Worm (Caenorhabditis elegans): ENCODE data around the gene K02E2.6.

ce11 chrV:20412225-20412624 lies 31.9 kb downstream of the K02E2.6 start:
- TF ChIP-seq daf-19 (GFP tag; conservative IDR thresholded peaks at IDR 0.05), result no peak
- TF ChIP-seq unc-39 (tag; optimal IDR thresholded peaks at IDR 0.05), result no peak
- no peak for TF ChIP-seq ceh-82 (tag; optimal IDR thresholded peaks at IDR 0.05)
- peak; percentile 57 for TF ChIP-seq hlh-30 (tag; optimal IDR thresholded peaks at IDR 0.05; ENCODE audit: insufficient read depth)
- TF ChIP-seq snpc-4 (tag; optimal IDR thresholded peaks at IDR 0.05), result no peak
- TF ChIP-seq tra-1 (GFP tag; IDR thresholded peaks at IDR 0.05), result 0 out of 2 replicates have a peak, but pooled peaks have one; percentile 67
- TF ChIP-seq jun-1 (tag; optimal IDR thresholded peaks at IDR 0.05), result no peak
- no peak for TF ChIP-seq ztf-11 (tag; optimal IDR thresholded peaks at IDR 0.05)
- no peak for TF ChIP-seq aha-1 (tag)
- no peak for TF ChIP-seq nhr-11 (tag; optimal IDR thresholded peaks at IDR 0.05)
- peak in 1 of 2 experiments; percentile 0 for TF ChIP-seq mdl-1 (tag; optimal IDR thresholded peaks at IDR 0.05)
- TF ChIP-seq R02D3.7 (tag; optimal IDR thresholded peaks at IDR 0.05), result no peak
